Worm (Caenorhabditis elegans): ENCODE results near the gene Y43F8B.3.

ce11 chrV:19521351-19522278 lies 18.7 kb downstream of the Y43F8B.3 start:
- 0 out of 2 replicates have a peak, but pooled peaks have one; percentile 50 for TF ChIP-seq tab-1 (GFP tag; IDR thresholded peaks at IDR 0.05)
- TF ChIP-seq ref-1 (GFP tag; conservative IDR thresholded peaks at IDR 0.05), result no peak
